Worm (Caenorhabditis elegans): ENCODE results near the gene fars-2.
A peak's percentile ranks its signal among the peaks of the same experiment; 100 is the strongest.
"Not testable (repeated sequence)": the region's sequence is repeated elsewhere in the genome, so short reads cannot be mapped to it uniquely, and the experiment has no call there.

Gene fars-2

DNA sequence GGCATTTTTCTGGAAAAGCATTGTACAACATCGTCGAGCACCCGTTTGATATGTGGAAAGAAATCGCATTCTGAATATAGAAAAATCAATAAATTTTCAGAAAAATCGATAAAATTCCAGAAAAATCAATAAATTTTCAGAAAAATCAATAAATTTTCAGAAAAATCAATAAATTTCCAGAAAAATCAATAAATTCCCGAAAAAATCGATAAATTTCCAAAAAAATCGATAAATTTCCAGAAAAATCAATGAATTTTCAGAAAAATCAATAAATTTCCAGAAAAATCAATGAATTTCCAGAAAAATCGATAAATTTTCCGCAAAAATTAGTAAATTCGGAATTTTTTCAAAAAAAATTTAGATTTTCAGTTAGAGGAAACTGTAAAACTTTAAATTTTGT, at the start of gene fars-2:
Gene fars-2 (minus strand): TSS at position 70 of the 400 bp plus-strand sequence.
- TF ChIP-seq M03D4.4 (tag; optimal IDR thresholded peaks at IDR 0.05), result no peak
- TF ChIP-seq ztf-11 (tag; optimal IDR thresholded peaks at IDR 0.05), result no peak
- TF ChIP-seq sptf-1 (tag; optimal IDR thresholded peaks at IDR 0.05), result no peak
- no peak for TF ChIP-seq hlh-1 (tag; optimal IDR thresholded peaks at IDR 0.05)
- no peak for TF ChIP-seq nhr-12 (tag; optimal IDR thresholded peaks at IDR 0.05)
- no peak for TF ChIP-seq unc-39 (tag; optimal IDR thresholded peaks at IDR 0.05)
- TF ChIP-seq ceh-39 (tag; optimal IDR thresholded peaks at IDR 0.05), result no peak
- TF ChIP-seq bed-3 (GFP tag; optimal IDR thresholded peaks at IDR 0.05), result no peak
- no peak for TF ChIP-seq flh-1 (GFP tag; optimal IDR thresholded peaks at IDR 0.05)
- no peak for TF ChIP-seq nhr-237 (tag; optimal IDR thresholded peaks at IDR 0.05)
- TF ChIP-seq cnd-1 (tag; optimal IDR thresholded peaks at IDR 0.05), result no peak
- no peak for TF ChIP-seq unc-62 (GFP tag; optimal IDR thresholded peaks at IDR 0.05)
- no peak for TF ChIP-seq nhr-76 (tag; optimal IDR thresholded peaks at IDR 0.05)
- TF ChIP-seq ces-1 (GFP tag; optimal IDR thresholded peaks at IDR 0.05), result no peak
- TF ChIP-seq tbx-8 (GFP tag; optimal IDR thresholded peaks at IDR 0.05), result no peak
- TF ChIP-seq ceh-83 (GFP tag; optimal IDR thresholded peaks at IDR 0.05), result no peak
- no peak for TF ChIP-seq nhr-28 (tag; optimal IDR thresholded peaks at IDR 0.05)
- TF ChIP-seq mls-2 (tag; optimal IDR thresholded peaks at IDR 0.05), result no peak

DNA sequence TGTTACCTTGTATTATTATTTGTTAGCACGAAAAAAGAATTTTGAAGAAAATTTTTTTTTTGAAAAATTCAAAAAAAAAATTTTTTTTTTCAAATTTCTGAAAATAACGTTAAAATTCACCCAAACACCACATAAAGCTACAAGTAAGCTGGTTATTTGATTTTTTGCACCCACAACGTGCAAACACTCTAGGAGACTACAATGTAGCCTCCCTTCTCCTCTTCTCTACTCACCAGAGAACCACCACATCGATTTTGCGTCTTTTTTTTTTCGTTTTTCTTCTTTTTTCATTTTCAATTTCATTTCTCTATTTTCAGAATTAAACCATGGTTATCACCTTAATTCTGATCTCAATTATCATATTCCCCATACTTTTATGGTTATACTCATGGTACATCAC, 47.9 kb upstream of the fars-2 start, which contains the start of gene abhd-3.1:
Gene abhd-3.1 (plus strand): TSS at position 318 of the 400 bp plus-strand sequence.
- TF ChIP-seq ces-1 (GFP tag; optimal IDR thresholded peaks at IDR 0.05), result peak; percentile 0
- no peak for TF ChIP-seq elt-1 (tag; optimal IDR thresholded peaks at IDR 0.05; ENCODE audit: borderline replicate concordance, insufficient read depth)

DNA sequence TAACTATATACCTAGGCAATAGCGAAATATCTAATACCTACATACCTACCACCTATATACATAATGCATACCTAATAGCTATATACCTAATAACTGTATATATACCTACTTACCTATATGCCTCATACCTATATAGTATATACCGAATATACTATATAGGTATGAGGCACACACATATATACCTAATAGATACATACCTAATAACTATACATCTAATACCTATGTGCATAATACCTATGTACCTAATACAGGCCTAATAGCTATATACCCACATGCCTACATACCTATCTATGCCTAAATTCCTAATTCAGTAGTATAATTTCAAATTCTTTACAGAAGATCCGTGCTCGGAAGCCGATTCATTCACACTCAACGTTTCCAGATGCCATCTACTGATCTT, 47.3 kb upstream of the fars-2 start:
- TF ChIP-seq ztf-11 (tag; optimal IDR thresholded peaks at IDR 0.05) (no peak), nhr-2 (tag; optimal IDR thresholded peaks at IDR 0.05) (no peak), drap-1 (GFP tag; optimal IDR thresholded peaks at IDR 0.05) (no peak), bed-3 (GFP tag; optimal IDR thresholded peaks at IDR 0.05) (no peak)

DNA sequence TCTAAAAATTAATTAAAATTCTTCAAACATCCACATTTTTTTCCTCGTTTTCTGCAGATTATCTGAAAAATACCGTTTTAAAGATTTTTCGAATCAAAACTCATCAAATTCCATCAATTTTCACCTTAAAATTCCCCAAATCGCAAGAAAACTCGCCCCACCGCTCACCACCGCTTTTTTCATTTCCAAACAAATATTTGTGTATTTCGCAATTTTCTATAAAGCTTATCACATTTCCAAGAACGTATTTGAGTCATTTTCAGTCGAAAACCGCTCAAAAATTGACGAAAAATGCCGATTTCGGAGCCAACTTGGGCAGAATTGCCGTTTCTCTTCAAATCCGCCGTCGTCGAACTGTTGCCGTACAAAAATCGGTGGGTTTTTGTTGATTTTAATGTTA, 42.5 kb upstream of the fars-2 start, which contains the start of gene Y60A3A.8:
Gene Y60A3A.8 (plus strand): TSS at position 258 of the 400 bp plus-strand sequence.
- TF ChIP-seq cnd-1 (tag; optimal IDR thresholded peaks at IDR 0.05); drap-1 (GFP tag; optimal IDR thresholded peaks at IDR 0.05); snpc-4 (tag; optimal IDR thresholded peaks at IDR 0.05): not testable (repeated sequence)

DNA sequence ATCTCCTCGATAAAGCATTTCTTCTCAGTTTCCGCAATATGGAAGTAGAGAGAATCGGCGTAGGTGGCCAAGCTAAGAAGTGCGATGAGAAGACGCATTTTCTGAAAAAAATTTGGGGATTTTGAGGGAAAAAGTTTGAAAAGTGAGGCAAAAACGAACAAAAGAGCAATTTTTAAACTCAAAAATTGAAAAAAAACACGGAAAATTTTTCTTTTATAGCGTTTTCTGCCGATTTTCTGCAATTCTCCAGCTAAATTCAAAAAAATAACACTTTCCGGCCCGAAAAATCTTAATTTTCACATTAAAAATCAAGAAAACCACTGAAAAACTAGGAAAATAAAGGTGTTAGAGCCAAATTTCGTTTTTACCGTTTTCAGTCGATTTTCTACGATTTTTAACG, 41.8 kb upstream of the fars-2 start, which contains the start of gene tmed-4:
Gene tmed-4 (minus strand): TSS at position 101 of the 400 bp plus-strand sequence.
- not testable (repeated sequence) for TF ChIP-seq mls-2 (tag; optimal IDR thresholded peaks at IDR 0.05); ceh-83 (GFP tag; optimal IDR thresholded peaks at IDR 0.05); sptf-1 (tag; optimal IDR thresholded peaks at IDR 0.05)

DNA sequence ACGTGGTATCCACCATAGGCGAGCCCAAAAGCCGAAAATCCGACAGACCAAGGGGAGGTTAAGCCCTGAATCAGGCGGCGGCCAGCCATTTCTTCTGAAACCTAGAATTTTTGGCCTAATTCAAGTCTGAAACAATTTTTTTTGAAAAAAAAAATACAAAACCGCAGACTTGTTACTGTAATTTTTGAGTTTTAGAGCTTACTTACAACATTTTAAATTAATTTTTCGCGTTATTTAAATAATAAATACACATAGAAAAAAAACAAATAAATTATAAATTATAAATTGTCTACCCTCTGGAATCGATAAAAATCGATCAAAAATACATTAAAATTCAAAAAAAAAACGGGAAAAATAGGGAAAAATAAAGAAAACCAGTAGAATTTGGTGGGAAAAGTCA, 39.3 kb upstream of the fars-2 start, which contains the start of gene dhs-24:
Gene dhs-24 (minus strand): TSS at position 101 of the 400 bp plus-strand sequence.
- no peak for TF ChIP-seq mab-5 (tag; optimal IDR thresholded peaks at IDR 0.05)
- TF ChIP-seq nhr-76 (tag; optimal IDR thresholded peaks at IDR 0.05), result no peak
- TF ChIP-seq cnd-1 (tag; optimal IDR thresholded peaks at IDR 0.05), result no peak
- TF ChIP-seq blmp-1 (tag; optimal IDR thresholded peaks at IDR 0.05), result no peak
- TF ChIP-seq ceh-83 (GFP tag; optimal IDR thresholded peaks at IDR 0.05), result no peak

- no peak for TF ChIP-seq lin-13 (tag; optimal IDR thresholded peaks at IDR 0.05)
- TF ChIP-seq sptf-1 (tag; optimal IDR thresholded peaks at IDR 0.05), result no peak
- TF ChIP-seq ham-2 (GFP tag; optimal IDR thresholded peaks at IDR 0.05), result no peak
- TF ChIP-seq M03D4.4 (tag; optimal IDR thresholded peaks at IDR 0.05), result no peak
- no peak for TF ChIP-seq mls-2 (tag; optimal IDR thresholded peaks at IDR 0.05)
- no peak for TF ChIP-seq drap-1 (GFP tag; optimal IDR thresholded peaks at IDR 0.05)
- TF ChIP-seq nhr-2 (tag; optimal IDR thresholded peaks at IDR 0.05), result no peak
- no peak for TF ChIP-seq mep-1 (tag; optimal IDR thresholded peaks at IDR 0.05)
- TF ChIP-seq lin-32 (GFP tag; optimal IDR thresholded peaks at IDR 0.05), result no peak
- TF ChIP-seq flh-1 (GFP tag; optimal IDR thresholded peaks at IDR 0.05), result no peak
- TF ChIP-seq unc-120 (tag; optimal IDR thresholded peaks at IDR 0.05; ENCODE audit: poor library complexity, severe bottlenecking), result no peak
These were observed 29.7 kb upstream of the fars-2 start for ce11 chrV:19936945-19937344.
